Fruit fly (Drosophila melanogaster) whole organism, adult: ENCODE data around the gene Wdr92.

Experiments
- CG12768 ChIP-seq: fragments of 200-800 bp; sonication (Bioruptor generic); optimal IDR thresholded peaks from 2 replicates; lab custom pipeline; 2017; ENCODE audit warnings: missing biosample characterization, missing genetic modification characterization, mild to moderate bottlenecking, moderate library complexity, missing genetic modification reagents
- CG14711 ChIP-seq: fragments of 200-800 bp; sonication (Bioruptor generic); optimal IDR thresholded peaks from 2 replicates; lab custom pipeline; 2018; ENCODE audit warnings: missing biosample characterization, mild to moderate bottlenecking, missing genetic modification characterization, moderate library complexity
- CG1620 ChIP-seq: fragments of 200-800 bp; sonication (Bioruptor generic); optimal IDR thresholded peaks from 2 replicates; lab custom pipeline; 2016; ENCODE audit warnings: missing biosample characterization, missing genetic modification characterization
- CG33017 ChIP-seq: fragments of 200-800 bp; sonication (Bioruptor generic); optimal IDR thresholded peaks from 2 replicates; lab custom pipeline; 2018; ENCODE audit warnings: missing biosample characterization, mild to moderate bottlenecking, missing genetic modification characterization, moderate library complexity
- CG5204 ChIP-seq: fragments of 200-800 bp; sonication (Bioruptor generic); optimal IDR thresholded peaks from 2 replicates; lab custom pipeline; 2016; ENCODE audit warnings: missing biosample characterization, missing genetic modification characterization
- CG7045 ChIP-seq: fragments of 200-800 bp; sonication (Bioruptor generic); optimal IDR thresholded peaks from 2 replicates; lab custom pipeline; 2017; ENCODE audit warnings: missing biosample characterization, mild to moderate bottlenecking, missing genetic modification characterization
- Clk ChIP-seq: fragments of 200-800 bp; sonication (Bioruptor generic); optimal IDR thresholded peaks from 2 replicates; lab custom pipeline; 2017; ENCODE audit warnings: missing biosample characterization, missing genetic modification characterization
- Crg-1 ChIP-seq: fragments of 200-800 bp; sonication (Bioruptor generic); optimal IDR thresholded peaks from 2 replicates; lab custom pipeline; 2016; ENCODE audit warnings: missing biosample characterization, missing genetic modification characterization
- Hr96 ChIP-seq: fragments of 200-800 bp; sonication (Bioruptor generic); optimal IDR thresholded peaks from 2 replicates; lab custom pipeline; 2016; ENCODE audit warnings: missing biosample characterization, missing genetic modification characterization
- Mnt ChIP-seq: fragments of 200-800 bp; sonication (Bioruptor generic); optimal IDR thresholded peaks from 2 replicates; lab custom pipeline; 2016; ENCODE audit warnings: missing biosample characterization, mild to moderate bottlenecking, missing genetic modification characterization
- bab1 ChIP-seq: fragments of 200-800 bp; sonication (Bioruptor generic); optimal IDR thresholded peaks from 3 replicates; lab custom pipeline; 2019; ENCODE audit warnings: missing biosample characterization, mild to moderate bottlenecking, missing genetic modification characterization, moderate library complexity
- cic ChIP-seq: fragments of 200-800 bp; sonication (Bioruptor generic); optimal IDR thresholded peaks from 2 replicates; lab custom pipeline; 2017; ENCODE audit warnings: missing biosample characterization, mild to moderate bottlenecking, missing genetic modification characterization, moderate library complexity
- cnc ChIP-seq, 2 experiments: fragments of >200 bp; optimal IDR thresholded peaks; 2 replicates each; lab custom pipeline; 2017
- kay ChIP-seq: fragments of 200-800 bp; sonication (Bioruptor generic); peaks from one replicate; lab custom pipeline; 2016; ENCODE audit warnings: missing biosample characterization, missing genetic modification characterization, borderline replicate concordance
- ovo ChIP-seq: fragments of 200-800 bp; sonication (Bioruptor generic); optimal IDR thresholded peaks from 2 replicates; lab custom pipeline; 2016; ENCODE audit warnings: missing biosample characterization, missing genetic modification characterization
- pad ChIP-seq: fragments of 200-800 bp; sonication (Bioruptor generic); optimal IDR thresholded peaks from 3 replicates; lab custom pipeline; 2017; ENCODE audit warnings: missing biosample characterization, missing genetic modification characterization, mild to moderate bottlenecking, moderate library complexity, missing genetic modification reagents
- tj ChIP-seq: fragments of 200-800 bp; sonication (Bioruptor generic); optimal IDR thresholded peaks from 3 replicates; lab custom pipeline; 2017; ENCODE audit warnings: missing biosample characterization, mild to moderate bottlenecking, missing genetic modification characterization, moderate library complexity

Gene Wdr92

dm6 chr3L:17958231-17958976 is 50.5 kb downstream of the Wdr92 start:
- TF ChIP-seq CG12768 (GFP tag; lab: Kevin White, UChicago), result no peak
- no peak for TF ChIP-seq pad (GFP tag; lab: Kevin White, UChicago)
- no peak for TF ChIP-seq cic (GFP tag; lab: Kevin White, UChicago)
- peak; percentile 7 for TF ChIP-seq Crg-1
- TF ChIP-seq CG7045, result no peak
- TF ChIP-seq CG14711 (tag; lab: Kevin White, UChicago), result no peak
- TF ChIP-seq CG33017 (tag; lab: Kevin White, UChicago), result no peak
- no peak for TF ChIP-seq CG5204
- no peak for TF ChIP-seq tj (GFP tag; lab: Kevin White, UChicago)
- TF ChIP-seq ovo (GFP tag; lab: Kevin White, UChicago), result no peak
- peak; percentile 38 for TF ChIP-seq kay (GFP tag; lab: Kevin White, UChicago)
- no peak for TF ChIP-seq bab1 (GFP tag; lab: Kevin White, UChicago)
- TF ChIP-seq Clk (GFP tag; lab: Kevin White, UChicago), result no peak
- peak; percentile 23 for TF ChIP-seq Mnt (GFP tag; lab: Kevin White, UChicago)
- TF ChIP-seq cnc (optimal IDR thresholded peaks at IDR 0.05; lab: Kevin White, UChicago), result no peak
- no peak for TF ChIP-seq Hr96

dm6 chr3L:17958977-17959279 is 51.0 kb downstream of the Wdr92 start:
- TF ChIP-seq CG1620, result no peak
- TF ChIP-seq bab1 (GFP tag; lab: Kevin White, UChicago), result no peak
- peak; percentile 33 for TF ChIP-seq kay (GFP tag; lab: Kevin White, UChicago)
- TF ChIP-seq cnc (optimal IDR thresholded peaks at IDR 0.05; lab: Kevin White, UChicago), result no peak
- TF ChIP-seq Mnt (GFP tag; lab: Kevin White, UChicago), result no peak
- no peak for TF ChIP-seq CG5204
- TF ChIP-seq CG7045, result no peak
- no peak for TF ChIP-seq tj (GFP tag; lab: Kevin White, UChicago)
